Worm (Caenorhabditis elegans) whole organism, L4 larva: Measurements from ENCODE around the gene rrsr-1.

Experiments used
- F10B5.3 ChIP-seq: sonication (generic microtip); optimal IDR thresholded peaks from 2 replicates; lab custom pipeline; 2016; ENCODE audit warnings: mild to moderate bottlenecking, missing genetic modification characterization, missing compliant biosample characterization
- F44E2.7 ChIP-seq: fragments of 200-800 bp; sonication (Bioruptor generic); IDR thresholded peaks from 2 replicates; pipeline ENCODE4 v2.1.2; 2022; ENCODE audit warnings: missing genetic modification characterization, missing compliant biosample characterization
- Y105C5A.15 ChIP-seq: fragments of 200-800 bp; sonication (Bioruptor generic); IDR thresholded peaks from 2 replicates; pipeline ENCODE4 v1.3.6; 2022; ENCODE audit warnings: missing genetic modification characterization, missing compliant biosample characterization
- Y5F2A.4 ChIP-seq: fragments of 200-800 bp; sonication (Bioruptor generic); optimal IDR thresholded peaks from 2 replicates; lab custom pipeline; 2018; ENCODE audit warnings: mild to moderate bottlenecking, missing genetic modification characterization, missing compliant biosample characterization
- Y75B8A.6 ChIP-seq: fragments of 200-800 bp; sonication (Bioruptor generic); IDR thresholded peaks from 2 replicates; pipeline ENCODE4 v1.3.6; 2022; ENCODE audit warnings: missing genetic modification reagents, missing genetic modification characterization, missing compliant biosample characterization
- aha-1 ChIP-seq: fragments of 150-350 bp; peaks from one replicate; lab custom pipeline; 2014; ENCODE audit warnings: missing biosample characterization, missing genetic modification characterization
- arid-1 ChIP-seq: fragments of 200-800 bp; sonication (Bioruptor generic); conservative IDR thresholded peaks from 2 replicates; pipeline ENCODE4 v1.3.6; 2022; ENCODE audit warnings: missing genetic modification reagents, missing genetic modification characterization, missing compliant biosample characterization
- ceh-20 ChIP-seq: fragments of 200-800 bp; sonication (Bioruptor generic); IDR thresholded peaks from 2 replicates; pipeline ENCODE4 v1.3.6; 2022; ENCODE audit warnings: missing genetic modification reagents, missing genetic modification characterization, missing compliant biosample characterization
- ceh-28 ChIP-seq: fragments of 150-350 bp; optimal IDR thresholded peaks from 2 replicates; lab custom pipeline; 2014; ENCODE audit warnings: missing biosample characterization, missing genetic modification reagents, missing genetic modification characterization
- ceh-32 ChIP-seq: sonication (generic microtip); optimal IDR thresholded peaks from 2 replicates; lab custom pipeline; 2016; ENCODE audit warnings: mild to moderate bottlenecking, missing genetic modification characterization, missing compliant biosample characterization; ENCODE audit not compliant: poor library complexity
- daf-8 ChIP-seq: fragments of 200-800 bp; sonication (Bioruptor generic); IDR thresholded peaks from 2 replicates; pipeline ENCODE4 v1.3.6; 2022; ENCODE audit warnings: missing genetic modification characterization, missing compliant biosample characterization
- dmd-8 ChIP-seq: fragments of 200-800 bp; sonication (Bioruptor generic); IDR thresholded peaks from 2 replicates; pipeline ENCODE4 v1.3.6; 2022; ENCODE audit warnings: missing genetic modification characterization, missing compliant biosample characterization
- dpl-1 ChIP-seq: fragments of 150-350 bp; optimal IDR thresholded peaks from 2 replicates; lab custom pipeline; 2014; ENCODE audit warnings: missing biosample characterization, missing genetic modification reagents, missing genetic modification characterization
- dve-1 ChIP-seq: sonication (generic microtip); optimal IDR thresholded peaks from 2 replicates; lab custom pipeline; 2017; ENCODE audit warnings: antibody characterized with exemption, mild to moderate bottlenecking, missing genetic modification characterization, missing compliant biosample characterization; ENCODE audit not compliant: insufficient read depth
- gei-8 ChIP-seq: fragments of 200-800 bp; sonication (Bioruptor generic); optimal IDR thresholded peaks from 2 replicates; lab custom pipeline; 2018; ENCODE audit warnings: mild to moderate bottlenecking, missing genetic modification characterization, missing compliant biosample characterization
- hlh-11 ChIP-seq: fragments of 200-800 bp; sonication (Bioruptor generic); optimal IDR thresholded peaks from 2 replicates; lab custom pipeline; 2018; ENCODE audit warnings: mild to moderate bottlenecking, missing genetic modification characterization, missing compliant biosample characterization
- jun-1 ChIP-seq: fragments of 150-350 bp; optimal IDR thresholded peaks from 2 replicates; lab custom pipeline; 2014; ENCODE audit warnings: missing biosample characterization, missing genetic modification reagents, missing genetic modification characterization
- lin-1 ChIP-seq: fragments of 200-800 bp; sonication (Bioruptor generic); IDR thresholded peaks from 2 replicates; pipeline ENCODE4 v1.3.6; 2022; ENCODE audit warnings: missing genetic modification reagents, missing genetic modification characterization, missing compliant biosample characterization
- lin-13 ChIP-seq: fragments of 150-350 bp; optimal IDR thresholded peaks from 2 replicates; lab custom pipeline; 2014; ENCODE audit warnings: missing biosample characterization, missing genetic modification reagents, missing genetic modification characterization
- lin-15B ChIP-seq: fragments of 150-350 bp; sonication (generic microtip); optimal IDR thresholded peaks from 3 replicates; lab custom pipeline; 2014; ENCODE audit warnings: missing biosample characterization, missing genetic modification characterization
- lin-38 ChIP-seq: fragments of 200-800 bp; sonication (Bioruptor generic); IDR thresholded peaks from 2 replicates; pipeline ENCODE4 v1.3.6; 2022; ENCODE audit warnings: missing genetic modification reagents, missing genetic modification characterization, missing compliant biosample characterization
- lin-39 ChIP-seq: fragments of 150-350 bp; optimal IDR thresholded peaks from 2 replicates; lab custom pipeline; 2014; ENCODE audit warnings: missing biosample characterization, missing genetic modification reagents, missing genetic modification characterization
- madf-5 ChIP-seq, 2 experiments: fragments of 200-800 bp; sonication (Bioruptor generic); IDR thresholded peaks; 2 replicates each; pipeline ENCODE4 v1.3.6; 2022; ENCODE audit warnings: missing compliant biosample characterization in 2 of 2, missing genetic modification characterization in 2 of 2
- madf-9 ChIP-seq: fragments of 200-800 bp; sonication (Bioruptor generic); conservative IDR thresholded peaks from 2 replicates; pipeline ENCODE4 v1.3.6; 2022; ENCODE audit warnings: missing genetic modification reagents, missing genetic modification characterization, missing compliant biosample characterization
- mdt-29 ChIP-seq: fragments of 200-800 bp; sonication (Bioruptor generic); IDR thresholded peaks from 2 replicates; pipeline ENCODE4 v1.3.6; 2022; ENCODE audit warnings: missing genetic modification reagents, missing genetic modification characterization, missing compliant biosample characterization
- mep-1 ChIP-seq: fragments of 150-350 bp; sonication (generic microtip); optimal IDR thresholded peaks from 3 replicates; lab custom pipeline; 2014; ENCODE audit warnings: missing biosample characterization, missing genetic modification characterization
- mxl-2 ChIP-seq: fragments of 200-800 bp; sonication (Bioruptor generic); conservative IDR thresholded peaks from 2 replicates; pipeline ENCODE4 v1.3.6; 2022; ENCODE audit warnings: missing genetic modification reagents, missing genetic modification characterization, missing compliant biosample characterization
- nhr-10 ChIP-seq: fragments of 150-350 bp; optimal IDR thresholded peaks from 2 replicates; lab custom pipeline; 2014; ENCODE audit warnings: missing biosample characterization, missing genetic modification characterization
- nhr-102 ChIP-seq: sonication (generic microtip); optimal IDR thresholded peaks from 2 replicates; lab custom pipeline; 2016; ENCODE audit warnings: mild to moderate bottlenecking, missing genetic modification characterization, moderate library complexity, missing compliant biosample characterization
- nhr-111 ChIP-seq: fragments of 200-800 bp; sonication (Bioruptor generic); optimal IDR thresholded peaks from 2 replicates; lab custom pipeline; 2018; ENCODE audit warnings: mild to moderate bottlenecking, missing genetic modification characterization, missing compliant biosample characterization
- sdz-12 ChIP-seq: fragments of 200-800 bp; sonication (Bioruptor generic); optimal IDR thresholded peaks from 2 replicates; lab custom pipeline; 2018; ENCODE audit warnings: mild to moderate bottlenecking, missing genetic modification characterization, missing compliant biosample characterization
- set-16 ChIP-seq: fragments of 200-800 bp; sonication (Bioruptor generic); IDR thresholded peaks from 2 replicates; pipeline ENCODE4 v1.3.6; 2022; ENCODE audit warnings: missing genetic modification reagents, missing genetic modification characterization, missing compliant biosample characterization
- spr-3 ChIP-seq: fragments of 200-800 bp; sonication (Bioruptor generic); optimal IDR thresholded peaks from 2 replicates; lab custom pipeline; 2018; ENCODE audit warnings: mild to moderate bottlenecking, missing genetic modification characterization, missing compliant biosample characterization
- unc-62 ChIP-seq, 3 experiments: fragments of 150-350 bp in 1 of 3; sonication (generic microtip); optimal IDR thresholded peaks in 2 of 3; peaks in 1 of 3; 1 replicate in 1 of 3; 2 replicates in 2 of 3; lab custom pipeline; 2014 to 2017; ENCODE audit warnings: missing biosample characterization in 3 of 3, missing genetic modification characterization in 3 of 3, missing genetic modification reagents in 3 of 3, missing genotype in 1 of 3
- zag-1 ChIP-seq: fragments of 150-350 bp; optimal IDR thresholded peaks from 2 replicates; lab custom pipeline; 2014; ENCODE audit warnings: missing biosample characterization, missing genetic modification characterization
- zip-11 ChIP-seq: fragments of 200-800 bp; sonication (Bioruptor generic); IDR thresholded peaks from 2 replicates; pipeline ENCODE4 v1.3.6; 2022; ENCODE audit warnings: missing genetic modification characterization, missing compliant biosample characterization

rrsr-1 gene

ce11 chrV:14394743-14395142 lies 30.1 kb downstream of the rrsr-1 start, which contains the start of gene C15H11.13:
C15H11.13 (plus strand) TSS chrV:14395043.
- TF ChIP-seq aha-1 (no peak), unc-62 (GFP tag; optimal IDR thresholded peaks at IDR 0.05 in 1 of 2; lab: Kevin White, UChicago) (no peak), unc-62 (tag; optimal IDR thresholded peaks at IDR 0.05; lab: Kevin White, UChicago) (no peak), lin-15B (tag; lab: Kevin White, UChicago) (no peak), zag-1 (tag; lab: Kevin White, UChicago) (no peak), madf-5 (GFP tag; IDR thresholded peaks at IDR 0.05; lab: Robert Waterston, UW) (no peak), F10B5.3 (tag; lab: Kevin White, UChicago) (no peak), arid-1 (GFP tag; lab: Robert Waterston, UW) (no peak), mdt-29 (GFP tag; lab: Robert Waterston, UW) (no peak), nhr-102 (no peak), Y75B8A.6 (no peak), F44E2.7 (GFP tag; lab: Robert Waterston, UW) (no peak), gei-8 (no peak), madf-9 (GFP tag; lab: Robert Waterston, UW) (no peak), lin-1 (GFP tag; lab: Robert Waterston, UW) (no peak), dmd-8 (GFP tag; lab: Robert Waterston, UW) (no peak), spr-3 (GFP tag; lab: Kevin White, UChicago) (no peak), mep-1 (no peak), ceh-20 (GFP tag; lab: Robert Waterston, UW) (no peak), dve-1 (tag; lab: Kevin White, UChicago) (no peak)
- TF ChIP-seq, all 104 proteins: peak for 0

ce11 chrV:14393504-14393903 lies 31.3 kb downstream of the rrsr-1 start, which contains the start of gene C15H11.1:
C15H11.1 (plus strand) TSS chrV:14393804.
- TF ChIP-seq lin-39 (tag; lab: Kevin White, UChicago) (no peak), nhr-10 (tag; lab: Kevin White, UChicago) (no peak), set-16 (GFP tag; lab: Robert Waterston, UW) (no peak), hlh-11 (tag; lab: Kevin White, UChicago) (no peak), lin-13 (GFP tag; lab: Kevin White, UChicago) (no peak), ceh-28 (tag; lab: Kevin White, UChicago) (no peak), mdt-29 (GFP tag; lab: Robert Waterston, UW) (no peak), daf-8 (GFP tag; lab: Robert Waterston, UW) (no peak), jun-1 (no peak), dpl-1 (GFP tag; lab: Kevin White, UChicago) (no peak), nhr-111 (GFP tag; lab: Kevin White, UChicago) (no peak), aha-1 (no peak)

ce11 chrV:14391830-14392229 lies 33.0 kb downstream of the rrsr-1 start, which contains the start of gene C15H11.10:
C15H11.10 (plus strand) TSS chrV:14392130.
- TF ChIP-seq lin-38 (GFP tag; lab: Robert Waterston, UW) (no peak), Y5F2A.4 (GFP tag; lab: Kevin White, UChicago) (no peak), zip-11 (GFP tag; lab: Robert Waterston, UW) (no peak), nhr-111 (GFP tag; lab: Kevin White, UChicago) (no peak), ceh-32 (tag; lab: Kevin White, UChicago) (no peak), sdz-12 (GFP tag; lab: Kevin White, UChicago) (no peak), mxl-2 (no peak), spr-3 (GFP tag; lab: Kevin White, UChicago) (no peak), gei-8 (no peak), Y105C5A.15 (GFP tag; lab: Robert Waterston, UW) (no peak)
- TF ChIP-seq, all 104 proteins: peak for 0
